Worm (Caenorhabditis elegans): ENCODE results near the gene rft-2.

rft-2 gene

ce11 chrV:4407519-4407918 lies 42.8 kb downstream of the rft-2 start, which contains the start of gene nhr-118:
Gene nhr-118 (plus strand): TSS chrV:4407819.
- TF ChIP-seq lin-15B (tag; optimal IDR thresholded peaks at IDR 0.05) (no peak), unc-62 (GFP tag; optimal IDR thresholded peaks at IDR 0.05) (no peak), ceh-28 (tag; optimal IDR thresholded peaks at IDR 0.05) (no peak), nhr-43 (tag; optimal IDR thresholded peaks at IDR 0.05; ENCODE audit: poor library complexity, severe bottlenecking) (no peak), ztf-4 (tag; optimal IDR thresholded peaks at IDR 0.05) (no peak), hmg-11 (tag; optimal IDR thresholded peaks at IDR 0.05) (no peak), pqm-1 (tag; optimal IDR thresholded peaks at IDR 0.05) (no peak), nhr-23 (tag; optimal IDR thresholded peaks at IDR 0.05) (no peak), tbx-2 (tag; optimal IDR thresholded peaks at IDR 0.05) (no peak), fos-1 (tag; optimal IDR thresholded peaks at IDR 0.05) (no peak), ztf-11 (tag; optimal IDR thresholded peaks at IDR 0.05) (no peak), lsy-12 (tag; optimal IDR thresholded peaks at IDR 0.05) (no peak), sea-2 (GFP tag; optimal IDR thresholded peaks at IDR 0.05) (no peak), ceh-9 (tag; optimal IDR thresholded peaks at IDR 0.05) (no peak), nhr-11 (tag; optimal IDR thresholded peaks at IDR 0.05) (no peak), jun-1 (tag; optimal IDR thresholded peaks at IDR 0.05) (no peak), snpc-4 (tag; optimal IDR thresholded peaks at IDR 0.05) (no peak), nhr-67 (tag; optimal IDR thresholded peaks at IDR 0.05) (no peak), elt-1 (tag; optimal IDR thresholded peaks at IDR 0.05) (no peak), elt-2 (tag; optimal IDR thresholded peaks at IDR 0.05) (no peak)

DNA sequence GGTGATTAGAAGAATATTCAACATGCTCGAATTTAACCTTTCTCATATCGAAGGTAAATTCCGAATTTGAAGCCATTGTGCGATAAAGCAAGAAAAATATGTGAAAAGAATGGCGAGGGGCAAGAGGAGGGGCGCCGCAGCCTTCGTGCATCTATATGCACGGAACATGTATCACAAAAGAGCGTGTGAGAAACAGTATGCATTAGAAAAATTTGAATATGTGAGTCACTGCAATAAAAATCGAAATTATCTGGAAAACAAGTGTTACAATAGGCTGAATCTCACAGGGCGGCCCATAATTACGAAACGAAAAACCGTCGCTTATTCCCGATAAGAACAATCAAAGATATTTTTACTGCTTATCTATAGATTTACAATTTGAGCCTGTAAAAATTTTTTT lies 48.5 kb downstream of the rft-2 start, which contains the start of gene F13A2.5:
Gene F13A2.5, minus strand, starts transcription at position 101 of the 400 bp plus-strand sequence.
- TF ChIP-seq skn-1 (tag; optimal IDR thresholded peaks at IDR 0.05) (no peak), nhr-76 (tag; optimal IDR thresholded peaks at IDR 0.05) (no peak), unc-62 (GFP tag; optimal IDR thresholded peaks at IDR 0.05) (no peak), ceh-16 (tag; optimal IDR thresholded peaks at IDR 0.05) (no peak), nhr-77 (tag; optimal IDR thresholded peaks at IDR 0.05) (no peak), fkh-2 (tag; optimal IDR thresholded peaks at IDR 0.05) (no peak), hmg-11 (tag; optimal IDR thresholded peaks at IDR 0.05) (no peak)

DNA sequence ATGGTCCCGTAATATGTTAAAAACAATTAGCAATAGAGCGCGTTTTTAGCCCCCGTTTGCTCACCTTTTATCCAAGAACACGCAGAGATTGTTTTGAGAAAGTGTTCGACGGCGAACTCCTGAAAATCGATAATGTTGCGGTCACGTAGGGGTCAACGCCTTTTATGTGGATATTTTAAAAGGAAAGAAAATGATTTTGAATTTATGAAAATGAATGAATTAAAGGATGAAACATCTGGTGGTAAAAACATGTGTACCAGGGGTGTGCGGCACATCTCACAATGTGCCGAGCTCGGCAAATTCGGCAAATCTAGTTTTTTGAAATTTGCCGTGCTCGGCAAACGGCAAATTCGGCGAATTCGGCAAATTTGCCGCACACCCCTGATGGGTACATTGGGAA lies 50.2 kb downstream of the rft-2 start, which contains the start of gene F13A2.4:
Gene F13A2.4, minus strand, starts transcription at position 101 of the 400 bp plus-strand sequence.
- TF ChIP-seq lin-15B (tag; optimal IDR thresholded peaks at IDR 0.05) (no peak), nhr-11 (tag; optimal IDR thresholded peaks at IDR 0.05) (no peak), nhr-67 (tag; optimal IDR thresholded peaks at IDR 0.05) (no peak), sea-2 (GFP tag; optimal IDR thresholded peaks at IDR 0.05) (no peak), skn-1 (tag; optimal IDR thresholded peaks at IDR 0.05) (no peak), daf-12 (tag; optimal IDR thresholded peaks at IDR 0.05) (no peak), ceh-82 (tag; optimal IDR thresholded peaks at IDR 0.05) (no peak), nhr-43 (tag; optimal IDR thresholded peaks at IDR 0.05; ENCODE audit: poor library complexity, severe bottlenecking) (no peak), mml-1 (tag; optimal IDR thresholded peaks at IDR 0.05) (no peak), nfya-1 (tag; optimal IDR thresholded peaks at IDR 0.05; ENCODE audit: insufficient read depth) (no peak)

ce11 chrV:4398884-4399283 lies 51.5 kb downstream of the rft-2 start:
- TF ChIP-seq fkh-10 (GFP tag; optimal IDR thresholded peaks at IDR 0.05) (no peak), ceh-28 (tag; optimal IDR thresholded peaks at IDR 0.05) (no peak), egl-5 (tag; optimal IDR thresholded peaks at IDR 0.05) (no peak), unc-39 (tag; optimal IDR thresholded peaks at IDR 0.05) (no peak), hmg-11 (tag; optimal IDR thresholded peaks at IDR 0.05) (no peak), elt-2 (tag; optimal IDR thresholded peaks at IDR 0.05) (no peak), zag-1 (tag; optimal IDR thresholded peaks at IDR 0.05) (no peak), nhr-237 (tag; optimal IDR thresholded peaks at IDR 0.05) (no peak), pqm-1 (tag; optimal IDR thresholded peaks at IDR 0.05) (no peak), pha-4 (tag; optimal IDR thresholded peaks at IDR 0.05) (no peak), ZK546.5 (tag; optimal IDR thresholded peaks at IDR 0.05) (no peak), fos-1 (tag; optimal IDR thresholded peaks at IDR 0.05) (no peak), lin-39 (tag; optimal IDR thresholded peaks at IDR 0.05) (no peak), ceh-16 (tag; optimal IDR thresholded peaks at IDR 0.05) (no peak), snpc-4 (tag; optimal IDR thresholded peaks at IDR 0.05) (no peak), nfya-1 (tag; optimal IDR thresholded peaks at IDR 0.05; ENCODE audit: insufficient read depth) (no peak), ceh-82 (tag; optimal IDR thresholded peaks at IDR 0.05) (no peak)
